Worm (Caenorhabditis elegans) whole organism, late embryonic: Measurements from ENCODE around the gene H12I13.6.

Source experiments
- ceh-30 ChIP-seq: fragments of 150-350 bp; optimal IDR thresholded peaks from 2 replicates; lab custom pipeline; 2014; ENCODE audit warnings: missing biosample characterization, missing genetic modification characterization
- che-1 ChIP-seq: sonication (generic microtip); optimal IDR thresholded peaks from 2 replicates; lab custom pipeline; 2016; ENCODE audit warnings: mild to moderate bottlenecking, missing genetic modification characterization, missing compliant biosample characterization
- fax-1 ChIP-seq: sonication (generic microtip); optimal IDR thresholded peaks from 2 replicates; lab custom pipeline; 2016; ENCODE audit warnings: missing genotype, missing genetic modification characterization, missing compliant biosample characterization
- fkh-10 ChIP-seq: fragments of 150-350 bp; optimal IDR thresholded peaks from 2 replicates; lab custom pipeline; 2014; ENCODE audit warnings: missing biosample characterization, missing genetic modification reagents, missing genetic modification characterization
- hlh-15 ChIP-seq: sonication (generic microtip); optimal IDR thresholded peaks from 2 replicates; lab custom pipeline; 2016; ENCODE audit warnings: missing genetic modification characterization, missing compliant biosample characterization
- pag-3 ChIP-seq: sonication (generic microtip); optimal IDR thresholded peaks from 2 replicates; lab custom pipeline; 2016; ENCODE audit warnings: missing compliant biosample characterization, missing genetic modification characterization, borderline replicate concordance
- pha-4 ChIP-seq: fragments of 150-350 bp; optimal IDR thresholded peaks from 2 replicates; lab custom pipeline; 2018; ENCODE audit warnings: missing biosample characterization, missing genetic modification reagents, missing genetic modification characterization
- pqm-1 ChIP-seq: sonication (generic microtip); optimal IDR thresholded peaks from 2 replicates; lab custom pipeline; 2016; ENCODE audit warnings: missing genetic modification characterization, missing compliant biosample characterization
- pros-1 ChIP-seq: fragments of 150-350 bp; optimal IDR thresholded peaks from 2 replicates; lab custom pipeline; 2014; ENCODE audit warnings: missing biosample characterization, missing genetic modification reagents, missing genetic modification characterization
- tbx-2 ChIP-seq: sonication (generic microtip); optimal IDR thresholded peaks from 2 replicates; lab custom pipeline; 2016; ENCODE audit warnings: missing genetic modification characterization, missing compliant biosample characterization
- tbx-7 ChIP-seq: sonication (generic microtip); optimal IDR thresholded peaks from 2 replicates; lab custom pipeline; 2016; ENCODE audit warnings: missing genotype, missing genetic modification characterization, missing compliant biosample characterization

ce11 chrII:6055927-6056326 lies 21.8 kb upstream of the H12I13.6 start, which contains the start of gene R12C12.7:
- TF ChIP-seq tbx-2 (tag; lab: Kevin White, UChicago) (no peak), ceh-30 (tag; lab: Kevin White, UChicago) (no peak), pha-4 (tag; lab: Kevin White, UChicago) (no peak), fkh-10 (no peak), hlh-15 (tag; lab: Kevin White, UChicago) (no peak), che-1 (tag; lab: Kevin White, UChicago) (no peak), tbx-7 (tag; lab: Kevin White, UChicago) (no peak), pqm-1 (tag; lab: Kevin White, UChicago) (no peak), pag-3 (tag; lab: Kevin White, UChicago) (no peak), pros-1 (tag; lab: Kevin White, UChicago) (no peak), fax-1 (no peak)
